Worm (Caenorhabditis elegans) whole organism, midembryonic: ENCODE measurements around the gene sri-36.

Source experiments
- T22C8.4 ChIP-seq: fragments of 200-800 bp; sonication (Bioruptor generic); IDR thresholded peaks from 2 replicates; pipeline ENCODE4 v1.3.6; 2022; ENCODE audit warnings: missing genetic modification characterization, missing compliant biosample characterization
- cog-1 ChIP-seq: sonication (generic microtip); optimal IDR thresholded peaks from 2 replicates; lab custom pipeline; 2016; ENCODE audit warnings: missing genetic modification characterization, missing compliant biosample characterization
- flt-1 ChIP-seq: fragments of 200-800 bp; sonication (Bioruptor generic); IDR thresholded peaks from 2 replicates; pipeline ENCODE4 v1.3.6; 2022; ENCODE audit warnings: missing genetic modification characterization, missing compliant biosample characterization
- med-1 ChIP-seq: sonication (generic microtip); optimal IDR thresholded peaks from 2 replicates; lab custom pipeline; 2017; ENCODE audit warnings: missing genetic modification characterization, mild to moderate bottlenecking, missing compliant biosample characterization, antibody characterized with exemption, missing genetic modification reagents; ENCODE audit not compliant: insufficient read depth
- ref-1 ChIP-seq: fragments of 200-800 bp; sonication (Bioruptor generic); conservative IDR thresholded peaks from 2 replicates; pipeline ENCODE4 v1.3.6; 2022; ENCODE audit warnings: missing genetic modification reagents, missing genetic modification characterization, missing compliant biosample characterization
- tab-1 ChIP-seq: fragments of 200-800 bp; sonication (Bioruptor generic); IDR thresholded peaks from 2 replicates; pipeline ENCODE4 v1.3.6; 2022; ENCODE audit warnings: missing genetic modification characterization, missing compliant biosample characterization
- ztf-23 ChIP-seq: fragments of 200-800 bp; sonication (Bioruptor generic); IDR thresholded peaks from 2 replicates; pipeline ENCODE4 v1.3.6; 2022; ENCODE audit warnings: missing genetic modification reagents, missing genetic modification characterization, missing compliant biosample characterization
- ztf-29 ChIP-seq: fragments of 200-800 bp; sonication (Bioruptor generic); IDR thresholded peaks from 2 replicates; pipeline ENCODE4 v1.3.6; 2022; ENCODE audit warnings: missing genetic modification reagents, missing genetic modification characterization, missing compliant biosample characterization

DNA sequence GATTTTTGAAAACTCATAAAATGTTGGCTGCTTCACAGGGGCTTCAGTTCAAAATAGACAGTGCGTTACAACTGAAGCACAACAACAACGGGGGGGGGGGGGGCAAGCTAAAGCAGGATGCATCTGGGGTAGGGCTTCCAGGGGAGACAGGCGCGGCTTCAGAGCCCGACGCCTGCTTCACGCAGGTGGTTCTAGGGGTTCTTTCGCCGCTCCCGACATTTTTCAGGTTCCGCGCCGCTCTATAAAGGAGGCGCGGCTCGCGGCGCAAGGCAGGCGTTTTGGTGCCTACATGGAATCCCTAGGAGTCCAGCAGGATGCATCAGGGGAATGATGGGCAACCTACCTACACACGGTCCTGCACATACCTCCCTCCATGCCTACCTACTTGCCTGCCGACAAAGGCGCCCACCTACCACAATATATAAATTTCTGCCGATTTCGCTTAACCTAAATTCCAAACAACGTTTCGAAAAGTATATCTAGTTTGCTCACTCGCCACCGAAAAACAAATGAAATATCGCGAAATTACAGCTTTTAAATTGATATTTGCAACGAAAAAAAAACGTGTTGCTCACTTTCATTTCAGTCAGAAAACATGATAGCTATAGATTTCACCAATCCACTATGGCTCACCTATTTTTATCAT, 41.9 kb upstream of the sri-36 start, which contains the start of gene sri-71:
- TF ChIP-seq tab-1 (GFP tag; lab: Robert Waterston, UW) (no peak), T22C8.4 (GFP tag; lab: Robert Waterston, UW) (no peak), cog-1 (tag; lab: Kevin White, UChicago) (no peak), flt-1 (GFP tag; lab: Robert Waterston, UW) (no peak), ztf-23 (GFP tag; lab: Robert Waterston, UW) (no peak), ztf-29 (GFP tag; lab: Robert Waterston, UW) (no peak), med-1 (no peak), ref-1 (GFP tag; lab: Robert Waterston, UW) (no peak)
